Worm (Caenorhabditis elegans): ENCODE results near the gene cki-2.

ce11 chrII:7794222-7794621 lies 22.1 kb upstream of the cki-2 start, which contains the start of gene glr-4:
- TF ChIP-seq gmeb-2 (tag; optimal IDR thresholded peaks at IDR 0.05): no peak
- TF ChIP-seq fkh-10 (GFP tag; optimal IDR thresholded peaks at IDR 0.05): no peak
- no peak for TF ChIP-seq fax-1 (tag; optimal IDR thresholded peaks at IDR 0.05)
- TF ChIP-seq ceh-34 (tag; optimal IDR thresholded peaks at IDR 0.05): no peak
- TF ChIP-seq ttx-3 (tag; optimal IDR thresholded peaks at IDR 0.05): no peak
- TF ChIP-seq eyg-1 (tag; optimal IDR thresholded peaks at IDR 0.05): no peak
- no peak for TF ChIP-seq pqm-1 (tag; optimal IDR thresholded peaks at IDR 0.05)
